Fruit fly (Drosophila melanogaster) whole organism, embryonic: ENCODE measurements around the gene CG14300.

Experiments
- ATbp ChIP-seq: fragments of 200-800 bp; sonication (Bioruptor generic); optimal IDR thresholded peaks from 2 replicates; lab custom pipeline; 2017; ENCODE audit warnings: missing biosample characterization, mild to moderate bottlenecking, missing genetic modification characterization, missing genetic modification reagents
- CG1233 ChIP-seq: fragments of 200-800 bp; sonication (Bioruptor generic); optimal IDR thresholded peaks from 4 replicates; lab custom pipeline; 2018; ENCODE audit warnings: missing biosample characterization, mild to moderate bottlenecking, missing genetic modification characterization
- CG12659 ChIP-seq: fragments of 200-800 bp; sonication (Bioruptor generic); optimal IDR thresholded peaks from 3 replicates; lab custom pipeline; 2017; ENCODE audit warnings: mild to moderate bottlenecking, missing biosample characterization, missing genetic modification reagents, missing genetic modification characterization
- CG13123 ChIP-seq: fragments of 200-800 bp; sonication (Bioruptor generic); optimal IDR thresholded peaks from 2 replicates; lab custom pipeline; 2016; ENCODE audit warnings: missing biosample characterization, missing genetic modification characterization
- CG13424 ChIP-seq: fragments of 200-800 bp; sonication (Bioruptor generic); optimal IDR thresholded peaks from 2 replicates; lab custom pipeline; 2019; ENCODE audit warnings: missing biosample characterization, mild to moderate bottlenecking, missing genetic modification characterization, moderate library complexity
- CG13775 ChIP-seq: fragments of 200-800 bp; sonication (Bioruptor generic); optimal IDR thresholded peaks from 3 replicates; lab custom pipeline; 2017; ENCODE audit warnings: missing biosample characterization, mild to moderate bottlenecking, missing genetic modification characterization
- CG14014 ChIP-seq: fragments of 200-800 bp; sonication (Bioruptor generic); IDR thresholded peaks from 2 replicates; pipeline ENCODE4 v1.3.6; 2022; ENCODE audit warnings: missing biosample characterization, missing genetic modification characterization
- CG15073 ChIP-seq: fragments of 200-800 bp; sonication (Bioruptor generic); optimal IDR thresholded peaks from 2 replicates; lab custom pipeline; 2016; ENCODE audit warnings: missing biosample characterization, missing genetic modification characterization
- CG15269 ChIP-seq: fragments of 200-800 bp; sonication (Bioruptor generic); optimal IDR thresholded peaks from 2 replicates; lab custom pipeline; 2018; ENCODE audit warnings: missing biosample characterization, mild to moderate bottlenecking, missing genetic modification characterization, moderate library complexity
- CG16813 ChIP-seq: fragments of 200-800 bp; sonication (Bioruptor generic); IDR thresholded peaks from 3 replicates; pipeline ENCODE4 v1.3.6; 2022; ENCODE audit warnings: missing biosample characterization, missing genetic modification characterization; ENCODE audit not compliant: partially characterized antibody
- CG17328 ChIP-seq: fragments of 200-800 bp; sonication (Bioruptor generic); IDR thresholded peaks from 2 replicates; pipeline ENCODE4 v1.3.6; 2022; ENCODE audit warnings: missing biosample characterization, missing genetic modification characterization
- CG17361 ChIP-seq: fragments of 200-800 bp; sonication (Bioruptor generic); IDR thresholded peaks from 3 replicates; pipeline ENCODE4 v1.3.6; 2022; ENCODE audit warnings: missing biosample characterization, missing genetic modification characterization
- CG2712 ChIP-seq: fragments of 200-800 bp; optimal IDR thresholded peaks from 3 replicates; lab custom pipeline; 2019; ENCODE audit warnings: missing biosample characterization, mild to moderate bottlenecking, missing genetic modification characterization, moderate library complexity
- CG31224 ChIP-seq: fragments of 200-800 bp; sonication (Bioruptor generic); IDR thresholded peaks from 2 replicates; pipeline ENCODE4 v1.3.6; 2022; ENCODE audit warnings: missing biosample characterization, missing genetic modification characterization
- CG5953 ChIP-seq: fragments of 200-800 bp; sonication (Bioruptor generic); IDR thresholded peaks from 2 replicates; pipeline ENCODE4 v1.3.6; 2022; ENCODE audit warnings: missing biosample characterization, missing genetic modification characterization
- CG6689 ChIP-seq: fragments of 200-800 bp; sonication (Bioruptor generic); IDR thresholded peaks from 2 replicates; pipeline ENCODE4 v1.3.6; 2022; ENCODE audit warnings: missing biosample characterization, missing genetic modification characterization
- CG6765 ChIP-seq: fragments of 200-800 bp; sonication (Bioruptor generic); optimal IDR thresholded peaks from 3 replicates; lab custom pipeline; 2017; ENCODE audit warnings: missing biosample characterization, mild to moderate bottlenecking, missing genetic modification characterization
- CG7357 ChIP-seq: fragments of 200-800 bp; sonication (Bioruptor generic); IDR thresholded peaks from 3 replicates; pipeline ENCODE4 v1.3.6; 2022; ENCODE audit warnings: missing biosample characterization, missing genetic modification characterization
- CG8944 ChIP-seq: fragments of 200-800 bp; sonication (Bioruptor generic); optimal IDR thresholded peaks from 3 replicates; lab custom pipeline; 2016; ENCODE audit warnings: missing biosample characterization, missing genetic modification characterization
- CG9609 ChIP-seq: fragments of 200-800 bp; sonication (Bioruptor generic); optimal IDR thresholded peaks from 3 replicates; lab custom pipeline; 2016; ENCODE audit warnings: missing biosample characterization, missing genetic modification characterization
- Camta ChIP-seq: fragments of 200-800 bp; sonication (Bioruptor generic); optimal IDR thresholded peaks from 2 replicates; lab custom pipeline; 2016; ENCODE audit warnings: missing biosample characterization, missing genetic modification characterization
- Dbx ChIP-seq: fragments of 200-800 bp; sonication (Bioruptor generic); IDR thresholded peaks from 3 replicates; pipeline ENCODE4 v1.3.6; 2022; ENCODE audit warnings: missing biosample characterization, missing genetic modification characterization
- Dp ChIP-seq: fragments of 200-800 bp; sonication (Bioruptor generic); optimal IDR thresholded peaks from 2 replicates; lab custom pipeline; 2018; ENCODE audit warnings: missing biosample characterization, mild to moderate bottlenecking, missing genetic modification characterization, moderate library complexity
- Ets97D ChIP-seq: fragments of 200-800 bp; sonication (Bioruptor generic); optimal IDR thresholded peaks from 3 replicates; lab custom pipeline; 2016; ENCODE audit warnings: missing biosample characterization, missing genetic modification characterization
- Fer2 ChIP-seq: fragments of 200-800 bp; sonication (Bioruptor generic); optimal IDR thresholded peaks from 2 replicates; lab custom pipeline; 2018; ENCODE audit warnings: missing biosample characterization, mild to moderate bottlenecking, missing genetic modification characterization, moderate library complexity
- HLH3B ChIP-seq: fragments of 200-800 bp; sonication (Bioruptor generic); IDR thresholded peaks from 2 replicates; pipeline ENCODE4 v1.3.6; 2022; ENCODE audit warnings: missing biosample characterization, missing genetic modification characterization
- HLH54F ChIP-seq: fragments of 200-800 bp; sonication (Bioruptor generic); optimal IDR thresholded peaks from 3 replicates; lab custom pipeline; 2016; ENCODE audit warnings: missing biosample characterization, missing genetic modification characterization
- Kr ChIP-seq: fragments of 200-800 bp; sonication (Bioruptor generic); optimal IDR thresholded peaks from 2 replicates; lab custom pipeline; 2017; ENCODE audit warnings: missing biosample characterization, mild to moderate bottlenecking, missing genetic modification characterization
- NfI ChIP-seq: fragments of 200-800 bp; sonication (Bioruptor generic); optimal IDR thresholded peaks from 3 replicates; lab custom pipeline; 2018; ENCODE audit warnings: missing biosample characterization, mild to moderate bottlenecking, missing genetic modification characterization, moderate library complexity
- Pdp1 ChIP-seq, 2 experiments: fragments of 200-800 bp; sonication (Bioruptor generic); optimal IDR thresholded peaks; 3 replicates each; lab custom pipeline; 2016; ENCODE audit warnings: missing biosample characterization in 2 of 2, missing genetic modification characterization in 2 of 2, mild to moderate bottlenecking in 1 of 2, moderate library complexity in 1 of 2
- Poxn ChIP-seq: fragments of 200-800 bp; sonication (Bioruptor generic); IDR thresholded peaks from 2 replicates; pipeline ENCODE4 v1.3.6; 2022; ENCODE audit warnings: missing biosample characterization, missing genetic modification characterization
- Sry-δ ChIP-seq: fragments of 200-800 bp; sonication (Bioruptor generic); optimal IDR thresholded peaks from 2 replicates; lab custom pipeline; 2016; ENCODE audit warnings: missing biosample characterization, missing genetic modification characterization
- ara ChIP-seq: fragments of 200-800 bp; sonication (Bioruptor generic); IDR thresholded peaks from 2 replicates; pipeline ENCODE4 v1.3.6; 2022; ENCODE audit warnings: missing biosample characterization, missing genetic modification characterization
- bbx ChIP-seq: fragments of 200-800 bp; sonication (Bioruptor generic); IDR thresholded peaks from 2 replicates; pipeline ENCODE4 v1.3.6; 2022; ENCODE audit warnings: missing biosample characterization, missing genetic modification characterization; ENCODE audit not compliant: partially characterized antibody
- caup ChIP-seq: fragments of 200-800 bp; sonication (Bioruptor generic); optimal IDR thresholded peaks from 3 replicates; lab custom pipeline; 2017; ENCODE audit warnings: missing biosample characterization, mild to moderate bottlenecking, missing genetic modification characterization, moderate library complexity; ENCODE audit not compliant: severe bottlenecking
- crp ChIP-seq, 2 experiments: fragments of 200-800 bp; sonication (Bioruptor generic); optimal IDR thresholded peaks; 2 replicates in 1 of 2; 3 replicates in 1 of 2; lab custom pipeline; 2017; ENCODE audit warnings: missing biosample characterization in 2 of 2, missing genetic modification characterization in 2 of 2, mild to moderate bottlenecking in 1 of 2, moderate library complexity in 1 of 2
- fru ChIP-seq: fragments of >200 bp; optimal IDR thresholded peaks from 2 replicates; lab custom pipeline; 2017
- gfzf ChIP-seq: fragments of 200-800 bp; sonication (Bioruptor generic); optimal IDR thresholded peaks from 2 replicates; lab custom pipeline; 2016; ENCODE audit warnings: missing biosample characterization, mild to moderate bottlenecking, missing genetic modification characterization, moderate library complexity
- ind ChIP-seq: fragments of 200-800 bp; sonication (Bioruptor generic); optimal IDR thresholded peaks from 3 replicates; lab custom pipeline; 2016; ENCODE audit warnings: missing biosample characterization, missing genetic modification characterization
- kay ChIP-seq: fragments of 200-800 bp; sonication (Bioruptor generic); optimal IDR thresholded peaks from 2 replicates; lab custom pipeline; 2016; ENCODE audit warnings: missing biosample characterization, missing genetic modification characterization
- knrl ChIP-seq: fragments of 200-800 bp; sonication (Bioruptor generic); IDR thresholded peaks from 3 replicates; pipeline ENCODE4 v1.3.6; 2022; ENCODE audit warnings: missing biosample characterization, missing genetic modification characterization; ENCODE audit not compliant: partially characterized antibody
- lilli ChIP-seq: fragments of 200-800 bp; sonication (Bioruptor generic); optimal IDR thresholded peaks from 3 replicates; lab custom pipeline; 2016; ENCODE audit warnings: missing biosample characterization, missing genetic modification characterization
- nerfin-1 ChIP-seq: fragments of 200-800 bp; sonication (Bioruptor generic); optimal IDR thresholded peaks from 3 replicates; lab custom pipeline; 2019; ENCODE audit warnings: missing biosample characterization, mild to moderate bottlenecking, missing genetic modification characterization, moderate library complexity
- onecut ChIP-seq: fragments of 200-800 bp; sonication (Bioruptor generic); IDR thresholded peaks from 2 replicates; pipeline ENCODE4 v1.3.6; 2022; ENCODE audit warnings: missing biosample characterization, missing genetic modification characterization
- pho ChIP-seq: fragments of 200-800 bp; sonication (Bioruptor generic); optimal IDR thresholded peaks from 2 replicates; lab custom pipeline; 2016; ENCODE audit warnings: missing biosample characterization, missing genetic modification characterization
- prd ChIP-seq, 3 experiments: fragments of >200 bp in 2 of 3; fragments of 200-800 bp in 1 of 3; sonication (Bioruptor generic) in 1 of 3; optimal IDR thresholded peaks in 2 of 3; IDR thresholded peaks in 1 of 3; 2 replicates in 2 of 3; 3 replicates in 1 of 3; pipeline versions ENCODE4 v1.3.6 to Lab custom; 2017 to 2022; ENCODE audit warnings: missing biosample characterization in 1 of 3, missing genetic modification characterization in 1 of 3
- pros ChIP-seq: fragments of 200-800 bp; sonication (Bioruptor generic); optimal IDR thresholded peaks from 3 replicates; lab custom pipeline; 2019; ENCODE audit warnings: missing biosample characterization, mild to moderate bottlenecking, missing genetic modification characterization, moderate library complexity
- twi ChIP-seq: fragments of 200-800 bp; optimal IDR thresholded peaks from 2 replicates; lab custom pipeline; 2019; ENCODE audit warnings: missing biosample characterization, mild to moderate bottlenecking, missing genetic modification characterization, moderate library complexity
- yki ChIP-seq: fragments of >200 bp; optimal IDR thresholded peaks from 3 replicates; lab custom pipeline; 2018
- zfh1 ChIP-seq: fragments of 200-800 bp; sonication (Bioruptor generic); IDR thresholded peaks from 3 replicates; pipeline ENCODE4 v1.3.6; 2022; ENCODE audit warnings: missing biosample characterization, missing genetic modification characterization

Gene CG14300

DNA sequence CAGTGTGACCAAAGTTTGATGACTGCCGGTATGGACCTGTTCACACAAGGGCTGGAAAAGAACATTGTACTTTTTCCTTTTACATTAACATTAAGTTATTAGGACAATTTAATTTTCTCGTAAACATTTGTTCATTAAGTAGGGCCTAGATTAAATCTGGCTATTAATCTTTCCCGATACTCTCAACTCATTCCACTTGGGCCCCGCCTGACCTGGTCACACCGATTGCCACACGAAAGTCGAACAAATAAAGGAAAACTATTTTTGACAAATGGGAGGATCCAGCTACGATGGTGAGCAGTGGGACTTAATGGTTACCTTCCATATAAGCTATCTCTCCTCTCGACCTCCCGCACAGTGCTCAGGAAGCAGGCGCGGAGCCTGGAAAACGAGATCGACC is 30.0 kb downstream of the CG14300 start, which contains the start of the genes Cpsf73 and Gos28 (continued):
- TF ChIP-seq pho (GFP tag; lab: Kevin White, UChicago) (peak; percentile 15), CG5953 (no peak), CG1233 (GFP tag; lab: Kevin White, UChicago) (no peak), CG17361 (GFP tag; lab: Robert Waterston, UW) (peak; percentile 42; the same call in 1 of the 3 replicates), pros (GFP tag; lab: Kevin White, UChicago) (no peak), CG14014 (GFP tag; lab: Robert Waterston, UW) (0 out of 2 replicates have a peak, but pooled peaks have one; percentile 33), twi (tag; lab: Kevin White, UChicago) (peak; percentile 3), yki (lab: Kevin White, UChicago) (no peak), Pdp1 (GFP tag; optimal IDR thresholded peaks at IDR 0.05; lab: Kevin White, UChicago) (peak; percentile 31 to 33), ind (GFP tag; lab: Kevin White, UChicago) (no peak), CG7357 (GFP tag; lab: Robert Waterston, UW) (0 out of 3 replicates have a peak, but pooled peaks have one; percentile 26), crp (GFP tag; optimal IDR thresholded peaks at IDR 0.05; lab: Kevin White, UChicago) (peak in 1 of 2 experiments; percentile 54), knrl (GFP tag; lab: Robert Waterston, UW) (peak; percentile 61; the same call in 2 of the 3 replicates), CG15269 (tag; lab: Kevin White, UChicago) (no peak), Kr (no peak), CG13775 (GFP tag; lab: Kevin White, UChicago) (peak; percentile 30), CG13123 (GFP tag; lab: Kevin White, UChicago) (no peak), Fer2 (tag; lab: Kevin White, UChicago) (no peak), CG2712 (tag; lab: Kevin White, UChicago) (peak; percentile 52), lilli (GFP tag; lab: Kevin White, UChicago) (peak; percentile 28), Poxn (GFP tag; lab: Robert Waterston, UW) (no peak), Dbx (GFP tag; lab: Robert Waterston, UW) (no peak), NfI (peak; percentile 6), CG31224 (GFP tag; lab: Robert Waterston, UW) (peak; percentile 17; the same call in 1 of the 2 replicates), ara (GFP tag; lab: Robert Waterston, UW) (0 out of 2 replicates have a peak, but pooled peaks have one; percentile 32), CG6765 (GFP tag; lab: Kevin White, UChicago) (no peak), CG6689 (GFP tag; lab: Robert Waterston, UW) (0 out of 2 replicates have a peak, but pooled peaks have one; percentile 16), CG12659 (GFP tag; lab: Kevin White, UChicago) (peak; percentile 61), Sry-δ (GFP tag; lab: Kevin White, UChicago) (peak; percentile 51), Camta (GFP tag; lab: Kevin White, UChicago) (peak; percentile 14), fru (no peak), CG15073 (GFP tag; lab: Kevin White, UChicago) (no peak), ATbp (GFP tag; lab: Kevin White, UChicago) (no peak), HLH54F (GFP tag; lab: Kevin White, UChicago) (peak; percentile 53), CG8944 (GFP tag; lab: Kevin White, UChicago) (peak; percentile 18), Ets97D (GFP tag; lab: Kevin White, UChicago) (peak; percentile 36), onecut (no peak), CG17328 (0 out of 2 replicates have a peak, but pooled peaks have one; percentile 25), CG9609 (no peak), zfh1 (GFP tag; lab: Robert Waterston, UW) (0 out of 3 replicates have a peak, but pooled peaks have one; percentile 40), nerfin-1 (tag; lab: Kevin White, UChicago) (peak; percentile 41), HLH3B (GFP tag; lab: Robert Waterston, UW) (no peak), caup (GFP tag; lab: Kevin White, UChicago) (no peak), CG16813 (GFP tag; lab: Robert Waterston, UW) (peak; percentile 50), prd (optimal IDR thresholded peaks at IDR 0.05; lab: Kevin White, UChicago) (no peak), prd (GFP tag; IDR thresholded peaks at IDR 0.05; lab: Robert Waterston, UW) (peak; percentile 25; the same call in 1 of the 3 replicates), Dp (GFP tag; lab: Kevin White, UChicago) (peak; percentile 30), CG13424 (tag; lab: Kevin White, UChicago) (peak; percentile 5), gfzf (GFP tag; lab: Kevin White, UChicago) (peak; percentile 91), kay (GFP tag; lab: Kevin White, UChicago) (peak; percentile 19), bbx (GFP tag; lab: Robert Waterston, UW) (peak; percentile 47; the same call in 1 of the 2 replicates)
